Fruit fly (Drosophila melanogaster) whole organism, adult: Measurements from ENCODE around the gene CG14546.

ENCODE experiments used
- CG11617 ChIP-seq: fragments of 200-800 bp; sonication (Bioruptor generic); optimal IDR thresholded peaks from 2 replicates; lab custom pipeline; 2017; ENCODE audit warnings: mild to moderate bottlenecking, missing biosample characterization, missing genetic modification reagents, missing genetic modification characterization
- Crg-1 ChIP-seq: fragments of 200-800 bp; sonication (Bioruptor generic); optimal IDR thresholded peaks from 2 replicates; lab custom pipeline; 2016; ENCODE audit warnings: missing biosample characterization, missing genetic modification characterization
- cic ChIP-seq: fragments of 200-800 bp; sonication (Bioruptor generic); optimal IDR thresholded peaks from 2 replicates; lab custom pipeline; 2017; ENCODE audit warnings: missing biosample characterization, mild to moderate bottlenecking, missing genetic modification characterization, moderate library complexity
- tj ChIP-seq: fragments of 200-800 bp; sonication (Bioruptor generic); optimal IDR thresholded peaks from 3 replicates; lab custom pipeline; 2017; ENCODE audit warnings: missing biosample characterization, mild to moderate bottlenecking, missing genetic modification characterization, moderate library complexity

dm6 chr3R:25897176-25897575 is 25.3 kb downstream of the CG14546 start, which contains the start of gene Mco3:
- TF ChIP-seq Crg-1 (no peak), tj (no peak), cic (no peak), CG11617 (GFP tag; lab: Kevin White, UChicago) (no peak)
